Worm (Caenorhabditis elegans) whole organism, L1 larva: ENCODE measurements around the gene far-7.

Experiments
- alr-1 ChIP-seq: fragments of 200-800 bp; sonication (Bioruptor generic); optimal IDR thresholded peaks from 2 replicates; lab custom pipeline; 2018; ENCODE audit warnings: borderline replicate concordance, mild to moderate bottlenecking, missing genetic modification characterization, missing compliant biosample characterization
- blmp-1 ChIP-seq: fragments of 150-350 bp; optimal IDR thresholded peaks from 2 replicates; lab custom pipeline; 2014; ENCODE audit warnings: missing biosample characterization, missing genetic modification characterization
- elt-3 ChIP-seq, 6 experiments: fragments of 150-350 bp in 1 of 6; sonication (generic microtip); optimal IDR thresholded peaks; 2 replicates each; lab custom pipeline; 2017 to 2018; ENCODE audit warnings: missing biosample characterization in 6 of 6, missing genetic modification characterization in 6 of 6, inconsistent platforms in 1 of 6
- isw-1 ChIP-seq: fragments of 200-800 bp; sonication (Bioruptor generic); IDR thresholded peaks from 2 replicates; pipeline ENCODE4 v1.3.6; 2022; ENCODE audit warnings: missing genetic modification characterization, missing compliant biosample characterization
- lin-35 ChIP-seq, 2 experiments: fragments of 150-350 bp; optimal IDR thresholded peaks; 2 replicates each; lab custom pipeline; 2014; ENCODE audit warnings: missing biosample characterization in 2 of 2, missing genetic modification characterization in 2 of 2, missing genetic modification reagents in 2 of 2
- nhr-19 ChIP-seq: fragments of 200-800 bp; sonication (Bioruptor generic); conservative IDR thresholded peaks from 2 replicates; pipeline ENCODE4 v1.3.6; 2022; ENCODE audit warnings: missing genetic modification characterization, missing compliant biosample characterization
- sptf-1 ChIP-seq: fragments of 150-350 bp; optimal IDR thresholded peaks from 2 replicates; lab custom pipeline; 2014; ENCODE audit warnings: missing biosample characterization, missing genetic modification characterization
- tlp-1 ChIP-seq: fragments of 150-350 bp; optimal IDR thresholded peaks from 2 replicates; lab custom pipeline; 2014; ENCODE audit warnings: missing biosample characterization, missing genetic modification characterization

ce11 chrII:349749-350148 lies 30.2 kb downstream of the far-7 start:
- no peak for TF ChIP-seq alr-1
- no peak for TF ChIP-seq nhr-19
- no peak for TF ChIP-seq blmp-1 (tag; lab: Kevin White, UChicago)
- no peak for TF ChIP-seq lin-35 (GFP tag; optimal IDR thresholded peaks at IDR 0.05; lab: Kevin White, UChicago)
- no peak for TF ChIP-seq tlp-1 (tag; lab: Kevin White, UChicago)
- TF ChIP-seq isw-1 (GFP tag; lab: Robert Waterston, UW) = no peak
- no peak for TF ChIP-seq elt-3 (tag; optimal IDR thresholded peaks at IDR 0.05; lab: Kevin White, UChicago)
- TF ChIP-seq sptf-1 (tag; lab: Kevin White, UChicago) = no peak
